Worm (Caenorhabditis elegans): ENCODE results near the gene dsl-1.

DNA sequence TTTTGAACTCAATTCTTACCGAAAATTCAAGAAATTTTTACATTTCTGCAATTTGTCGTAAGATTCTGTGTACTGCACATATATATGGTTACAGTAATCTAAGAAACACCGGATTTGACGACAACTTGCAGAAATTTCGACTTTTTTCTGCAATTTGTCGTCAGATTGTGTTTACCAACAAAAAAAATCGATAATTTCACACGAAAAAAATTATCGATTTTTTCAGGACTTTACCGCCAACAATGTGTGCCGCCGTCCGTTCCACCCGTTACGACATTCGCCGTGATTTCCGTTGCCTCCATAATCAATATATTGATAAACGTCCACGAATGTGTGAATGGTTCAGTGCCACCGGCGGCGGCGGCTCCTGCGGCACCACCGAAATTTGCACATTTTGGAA lies 33.5 kb downstream of the dsl-1 start:
- TF ChIP-seq nhr-12 (tag; optimal IDR thresholded peaks at IDR 0.05): no peak
- no peak for TF ChIP-seq nhr-11 (tag; optimal IDR thresholded peaks at IDR 0.05)
- TF ChIP-seq tbx-2 (tag; optimal IDR thresholded peaks at IDR 0.05): no peak
- no peak for TF ChIP-seq pqm-1 (tag; optimal IDR thresholded peaks at IDR 0.05)
- TF ChIP-seq mdl-1 (tag; optimal IDR thresholded peaks at IDR 0.05): no peak
- no peak for TF ChIP-seq ama-1 (optimal IDR thresholded peaks at IDR 0.05)
- no peak for TF ChIP-seq nhr-237 (tag; optimal IDR thresholded peaks at IDR 0.05)
- TF ChIP-seq aly-2 (tag; optimal IDR thresholded peaks at IDR 0.05): no peak
- TF ChIP-seq elt-3 (tag; optimal IDR thresholded peaks at IDR 0.05): no peak
- no peak for TF ChIP-seq unc-62 (GFP tag; optimal IDR thresholded peaks at IDR 0.05)
- TF ChIP-seq pha-4 (tag; optimal IDR thresholded peaks at IDR 0.05): no peak
- TF ChIP-seq nhr-28 (tag; optimal IDR thresholded peaks at IDR 0.05): no peak
- no peak for TF ChIP-seq R02D3.7 (tag; optimal IDR thresholded peaks at IDR 0.05)

Measured in whole organism, L3 larva.